Worm (Caenorhabditis elegans): Measurements from ENCODE around the gene rif-1.2.

The rif-1.2 gene

ce11 chrX:12362951-12363486, 8.2 kb downstream of the rif-1.2 start (continued):
- TF ChIP-seq snpc-1.2 (GFP tag; IDR thresholded peaks at IDR 0.05) (no peak), ces-1 (GFP tag; optimal IDR thresholded peaks at IDR 0.05) (peak; percentile 97), hmg-1.1 (GFP tag; IDR thresholded peaks at IDR 0.05) (peak; percentile 99), dve-1 (tag; optimal IDR thresholded peaks at IDR 0.05; ENCODE audit: insufficient read depth) (peak; percentile 100), ama-1 (optimal IDR thresholded peaks at IDR 0.05) (no peak), vab-7 (GFP tag; IDR thresholded peaks at IDR 0.05) (peak; percentile 84; the same call in 1 of the 2 replicates), aha-1 (tag) (peak; percentile 99), php-3 (GFP tag; IDR thresholded peaks at IDR 0.05) (peak; percentile 93; the same call in 1 of the 2 replicates), spr-1 (tag; optimal IDR thresholded peaks at IDR 0.05) (peak; percentile 96), F10B5.3 (tag; optimal IDR thresholded peaks at IDR 0.05) (peak; percentile 95), ceh-32 (tag; optimal IDR thresholded peaks at IDR 0.05; ENCODE audit: poor library complexity) (peak; percentile 89), hlh-30 (tag; optimal IDR thresholded peaks at IDR 0.05; ENCODE audit: insufficient read depth) (peak; percentile 93), skn-1 (tag; optimal IDR thresholded peaks at IDR 0.05) (peak; percentile 41), gei-8 (GFP tag; optimal IDR thresholded peaks at IDR 0.05) (peak; percentile 75), mxl-2 (GFP tag; conservative IDR thresholded peaks at IDR 0.05) (peak; percentile 83), nhr-6 (tag; optimal IDR thresholded peaks at IDR 0.05) (peak; percentile 97), lsy-2 (tag; optimal IDR thresholded peaks at IDR 0.05) (peak; percentile 94 to 97), mxl-3 (GFP tag; optimal IDR thresholded peaks at IDR 0.05) (peak; percentile 89), fkh-10 (GFP tag; optimal IDR thresholded peaks at IDR 0.05) (peak; percentile 100), daf-8 (GFP tag; IDR thresholded peaks at IDR 0.05) (peak; percentile 57; the same call in 1 of the 2 replicates)

- TF ChIP-seq spr-3 (GFP tag; optimal IDR thresholded peaks at IDR 0.05) (no peak), T20F7.1 (GFP tag; optimal IDR thresholded peaks at IDR 0.05) (no peak), nhr-42 (GFP tag; IDR thresholded peaks at IDR 0.05) (no peak), daf-12 (tag; optimal IDR thresholded peaks at IDR 0.05) (no peak)
Observed at ce11 chrX:12360444-12360843, 10.8 kb downstream of the rif-1.2 start, which contains the start of the genes nspc-15 and F19H6.6. TSS of gene nspc-15 (plus strand) at chrX:12360744. TSS of gene F19H6.6 (plus strand) at chrX:12360827.

- TF ChIP-seq lsy-2 (tag; optimal IDR thresholded peaks at IDR 0.05) (no peak), mxl-2 (GFP tag; conservative IDR thresholded peaks at IDR 0.05) (no peak), ctbp-1 (GFP tag; IDR thresholded peaks at IDR 0.05) (no peak), ces-1 (GFP tag; optimal IDR thresholded peaks at IDR 0.05) (no peak), zip-11 (GFP tag; IDR thresholded peaks at IDR 0.05) (no peak)
Observed at ce11 chrX:12358957-12359356, 12.3 kb downstream of the rif-1.2 start, which contains the start of gene nspc-14. TSS of gene nspc-14 (minus strand) at chrX:12359057.

ce11 chrX:12357127-12357526, 14.1 kb downstream of the rif-1.2 start, which contains the start of gene nspc-13:
TSS of gene nspc-13 (plus strand) at chrX:12357427.
- TF ChIP-seq unc-62 (GFP tag; optimal IDR thresholded peaks at IDR 0.05 in 1 of 2) (peak in 1 of 2 experiments; percentile 12), unc-62 (tag; optimal IDR thresholded peaks at IDR 0.05) (no peak), F26F4.8 (GFP tag; conservative IDR thresholded peaks at IDR 0.05) (no peak)

- TF ChIP-seq lir-3 (tag; optimal IDR thresholded peaks at IDR 0.05) (no peak), T20F7.1 (GFP tag; optimal IDR thresholded peaks at IDR 0.05) (no peak)
Observed at ce11 chrX:12356581-12356980, 14.6 kb downstream of the rif-1.2 start, which contains the start of gene nspc-12. TSS of gene nspc-12 (minus strand) at chrX:12356681.

- TF ChIP-seq dve-1 (tag; optimal IDR thresholded peaks at IDR 0.05; ENCODE audit: insufficient read depth) (peak; percentile 26), hlh-11 (tag; optimal IDR thresholded peaks at IDR 0.05) (peak; percentile 0), daf-16 (GFP tag; optimal IDR thresholded peaks at IDR 0.05) (no peak), daf-16 (tag; optimal IDR thresholded peaks at IDR 0.05) (peak; percentile 22), php-3 (GFP tag; IDR thresholded peaks at IDR 0.05) (peak; percentile 15; the same call in 1 of the 2 replicates), unc-62 (GFP tag; optimal IDR thresholded peaks at IDR 0.05 in 1 of 2) (peak in 1 of 2 experiments; percentile 12), unc-62 (tag; optimal IDR thresholded peaks at IDR 0.05) (no peak), Y5F2A.4 (GFP tag; optimal IDR thresholded peaks at IDR 0.05) (no peak), duxl-1 (tag; optimal IDR thresholded peaks at IDR 0.05; ENCODE audit: poor library complexity) (no peak), nhr-28 (tag; optimal IDR thresholded peaks at IDR 0.05) (peak; percentile 51), zfp-3 (GFP tag; conservative IDR thresholded peaks at IDR 0.05) (no peak), pqm-1 (tag; optimal IDR thresholded peaks at IDR 0.05) (peak; percentile 46), ceh-28 (tag; optimal IDR thresholded peaks at IDR 0.05) (peak; percentile 7), lin-39 (tag; optimal IDR thresholded peaks at IDR 0.05) (no peak), spr-3 (GFP tag; optimal IDR thresholded peaks at IDR 0.05) (no peak)
Observed at ce11 chrX:12352872-12353271, 18.3 kb downstream of the rif-1.2 start, which contains the start of gene F42F12.4. TSS of gene F42F12.4 (minus strand) at chrX:12352947.
